Fruit fly (Drosophila melanogaster) whole organism, pupa: ENCODE results near the gene CG15544.

ENCODE experiments used
- CG15710 ChIP-seq: fragments of 200-800 bp; sonication (Bioruptor generic); optimal IDR thresholded peaks from 2 replicates; lab custom pipeline; 2018; ENCODE audit warnings: missing biosample characterization, mild to moderate bottlenecking, missing genetic modification characterization, moderate library complexity
- CG17806 ChIP-seq: fragments of 200-800 bp; sonication (Bioruptor generic); optimal IDR thresholded peaks from 2 replicates; lab custom pipeline; 2018; ENCODE audit warnings: missing biosample characterization, mild to moderate bottlenecking, missing genetic modification characterization, moderate library complexity
- CG34367 ChIP-seq: fragments of 200-800 bp; sonication (Bioruptor generic); optimal IDR thresholded peaks from 2 replicates; lab custom pipeline; 2018; ENCODE audit warnings: missing biosample characterization, mild to moderate bottlenecking, missing genetic modification characterization
- CG4496 ChIP-seq: fragments of 200-800 bp; sonication (Bioruptor generic); IDR thresholded peaks from 3 replicates; pipeline ENCODE4 v1.3.6; 2022; ENCODE audit warnings: missing biosample characterization, missing genetic modification characterization
- Pif1A ChIP-seq: fragments of 200-800 bp; sonication (Bioruptor generic); optimal IDR thresholded peaks from 3 replicates; lab custom pipeline; 2016; ENCODE audit warnings: missing biosample characterization, missing genetic modification characterization

DNA sequence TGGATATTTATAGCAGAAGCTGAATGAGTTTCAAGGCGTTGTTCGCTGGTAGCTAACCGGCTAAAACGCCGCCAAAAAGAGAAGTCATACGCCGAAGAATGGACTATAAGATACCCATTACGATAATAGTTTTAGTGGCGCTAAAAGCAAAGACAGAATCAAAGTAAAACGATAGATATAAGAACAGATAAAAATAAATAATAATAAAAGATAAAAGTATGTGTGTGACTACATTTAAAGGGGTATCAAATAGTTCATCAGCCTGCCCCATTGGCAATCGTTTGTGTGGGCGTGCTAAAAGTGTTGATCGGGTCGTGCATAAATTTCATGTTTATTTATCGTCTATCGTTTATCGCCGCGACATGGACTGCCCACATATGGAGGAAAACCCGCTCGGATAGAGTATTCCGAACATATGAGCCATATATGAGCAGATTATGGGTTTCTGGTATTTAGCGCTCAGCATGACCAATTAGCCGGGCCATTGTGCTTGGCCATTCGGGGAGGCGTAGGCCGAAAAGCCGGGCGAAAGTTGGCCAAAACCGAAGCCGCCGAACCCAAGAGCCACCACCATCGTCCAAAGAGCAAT is 30.2 kb upstream of the CG15544 start:
- TF ChIP-seq CG34367 (tag; lab: Kevin White, UChicago), result no peak
- TF ChIP-seq Pif1A (GFP tag; lab: Kevin White, UChicago), result no peak
- no peak for TF ChIP-seq CG17806 (tag; lab: Kevin White, UChicago)
- TF ChIP-seq CG4496 (GFP tag; lab: Robert Waterston, UW), result no peak
- TF ChIP-seq CG15710, result no peak
